Fruit fly (Drosophila melanogaster) whole organism, adult: Measurements from ENCODE around the gene Glys.

Source experiments
- CG11617 ChIP-seq: fragments of 200-800 bp; sonication (Bioruptor generic); optimal IDR thresholded peaks from 2 replicates; lab custom pipeline; 2017; ENCODE audit warnings: mild to moderate bottlenecking, missing biosample characterization, missing genetic modification reagents, missing genetic modification characterization
- CG12768 ChIP-seq: fragments of 200-800 bp; sonication (Bioruptor generic); optimal IDR thresholded peaks from 2 replicates; lab custom pipeline; 2017; ENCODE audit warnings: missing biosample characterization, missing genetic modification characterization, mild to moderate bottlenecking, moderate library complexity, missing genetic modification reagents
- CG14711 ChIP-seq: fragments of 200-800 bp; sonication (Bioruptor generic); optimal IDR thresholded peaks from 2 replicates; lab custom pipeline; 2018; ENCODE audit warnings: missing biosample characterization, mild to moderate bottlenecking, missing genetic modification characterization, moderate library complexity
- CG1620 ChIP-seq: fragments of 200-800 bp; sonication (Bioruptor generic); optimal IDR thresholded peaks from 2 replicates; lab custom pipeline; 2016; ENCODE audit warnings: missing biosample characterization, missing genetic modification characterization
- CG33017 ChIP-seq: fragments of 200-800 bp; sonication (Bioruptor generic); optimal IDR thresholded peaks from 2 replicates; lab custom pipeline; 2018; ENCODE audit warnings: missing biosample characterization, mild to moderate bottlenecking, missing genetic modification characterization, moderate library complexity
- CG5204 ChIP-seq: fragments of 200-800 bp; sonication (Bioruptor generic); optimal IDR thresholded peaks from 2 replicates; lab custom pipeline; 2016; ENCODE audit warnings: missing biosample characterization, missing genetic modification characterization
- CG7045 ChIP-seq: fragments of 200-800 bp; sonication (Bioruptor generic); optimal IDR thresholded peaks from 2 replicates; lab custom pipeline; 2017; ENCODE audit warnings: missing biosample characterization, mild to moderate bottlenecking, missing genetic modification characterization
- CG7101 ChIP-seq: fragments of 200-800 bp; sonication (Bioruptor generic); optimal IDR thresholded peaks from 2 replicates; lab custom pipeline; 2018; ENCODE audit warnings: missing biosample characterization, mild to moderate bottlenecking, missing genetic modification characterization, moderate library complexity
- Clk ChIP-seq: fragments of 200-800 bp; sonication (Bioruptor generic); optimal IDR thresholded peaks from 2 replicates; lab custom pipeline; 2017; ENCODE audit warnings: missing biosample characterization, missing genetic modification characterization
- Crg-1 ChIP-seq: fragments of 200-800 bp; sonication (Bioruptor generic); optimal IDR thresholded peaks from 2 replicates; lab custom pipeline; 2016; ENCODE audit warnings: missing biosample characterization, missing genetic modification characterization
- Hr96 ChIP-seq: fragments of 200-800 bp; sonication (Bioruptor generic); optimal IDR thresholded peaks from 2 replicates; lab custom pipeline; 2016; ENCODE audit warnings: missing biosample characterization, missing genetic modification characterization
- Mnt ChIP-seq: fragments of 200-800 bp; sonication (Bioruptor generic); optimal IDR thresholded peaks from 2 replicates; lab custom pipeline; 2016; ENCODE audit warnings: missing biosample characterization, mild to moderate bottlenecking, missing genetic modification characterization
- bab1 ChIP-seq: fragments of 200-800 bp; sonication (Bioruptor generic); optimal IDR thresholded peaks from 3 replicates; lab custom pipeline; 2019; ENCODE audit warnings: missing biosample characterization, mild to moderate bottlenecking, missing genetic modification characterization, moderate library complexity
- cic ChIP-seq: fragments of 200-800 bp; sonication (Bioruptor generic); optimal IDR thresholded peaks from 2 replicates; lab custom pipeline; 2017; ENCODE audit warnings: missing biosample characterization, mild to moderate bottlenecking, missing genetic modification characterization, moderate library complexity
- cnc ChIP-seq, 2 experiments: fragments of >200 bp; optimal IDR thresholded peaks; 2 replicates each; lab custom pipeline; 2017
- kay ChIP-seq: fragments of 200-800 bp; sonication (Bioruptor generic); peaks from one replicate; lab custom pipeline; 2016; ENCODE audit warnings: missing biosample characterization, missing genetic modification characterization, borderline replicate concordance
- ovo ChIP-seq: fragments of 200-800 bp; sonication (Bioruptor generic); optimal IDR thresholded peaks from 2 replicates; lab custom pipeline; 2016; ENCODE audit warnings: missing biosample characterization, missing genetic modification characterization
- pad ChIP-seq: fragments of 200-800 bp; sonication (Bioruptor generic); optimal IDR thresholded peaks from 3 replicates; lab custom pipeline; 2017; ENCODE audit warnings: missing biosample characterization, missing genetic modification characterization, mild to moderate bottlenecking, moderate library complexity, missing genetic modification reagents
- tj ChIP-seq: fragments of 200-800 bp; sonication (Bioruptor generic); optimal IDR thresholded peaks from 3 replicates; lab custom pipeline; 2017; ENCODE audit warnings: missing biosample characterization, mild to moderate bottlenecking, missing genetic modification characterization, moderate library complexity
- toe ChIP-seq: fragments of 200-800 bp; sonication (Bioruptor generic); optimal IDR thresholded peaks from 2 replicates; lab custom pipeline; 2016; ENCODE audit warnings: missing biosample characterization, missing genetic modification characterization

The Glys gene

dm6 chr3R:15128646-15129429 is 18.5 kb downstream of the Glys start:
- no peak for TF ChIP-seq ovo (GFP tag; lab: Kevin White, UChicago)
- TF ChIP-seq tj, result peak; percentile 83
- no peak for TF ChIP-seq CG12768 (GFP tag; lab: Kevin White, UChicago)
- TF ChIP-seq CG11617 (GFP tag; lab: Kevin White, UChicago), result no peak
- no peak for TF ChIP-seq CG33017 (tag; lab: Kevin White, UChicago)
- TF ChIP-seq Hr96 (GFP tag; lab: Kevin White, UChicago), result no peak
- TF ChIP-seq Clk (GFP tag; lab: Kevin White, UChicago), result no peak

dm6 chr3R:15128060-15128459 is 19.3 kb downstream of the Glys start:
- TF ChIP-seq kay (GFP tag; lab: Kevin White, UChicago) (peak; percentile 62), CG14711 (no peak)

- TF ChIP-seq cic (GFP tag; lab: Kevin White, UChicago), result no peak
- no peak for TF ChIP-seq bab1 (GFP tag; lab: Kevin White, UChicago)
- TF ChIP-seq Crg-1 (GFP tag; lab: Kevin White, UChicago), result no peak
- TF ChIP-seq Clk (GFP tag; lab: Kevin White, UChicago), result no peak
- no peak for TF ChIP-seq toe (GFP tag; lab: Kevin White, UChicago)
- no peak for TF ChIP-seq CG1620
These were observed 21.5 kb downstream of the Glys start for dm6 chr3R:15125796-15126195.

dm6 chr3R:15124559-15124958 is 22.8 kb downstream of the Glys start:
- TF ChIP-seq CG33017 (tag; lab: Kevin White, UChicago) (no peak), CG14711 (no peak), Mnt (GFP tag; lab: Kevin White, UChicago) (no peak), Hr96 (GFP tag; lab: Kevin White, UChicago) (no peak), tj (no peak), bab1 (GFP tag; lab: Kevin White, UChicago) (no peak), CG5204 (GFP tag; lab: Kevin White, UChicago) (no peak)

- TF ChIP-seq bab1 (GFP tag; lab: Kevin White, UChicago), result no peak
- no peak for TF ChIP-seq kay (GFP tag; lab: Kevin White, UChicago)
- no peak for TF ChIP-seq cnc (optimal IDR thresholded peaks at IDR 0.05; lab: Kevin White, UChicago)
- TF ChIP-seq CG12768 (GFP tag; lab: Kevin White, UChicago), result no peak
- TF ChIP-seq CG7045, result no peak
- no peak for TF ChIP-seq CG33017 (tag; lab: Kevin White, UChicago)
These were observed 24.2 kb downstream of the Glys start for dm6 chr3R:15123036-15123715.

dm6 chr3R:15121599-15122394 is 25.5 kb downstream of the Glys start:
- TF ChIP-seq ovo (GFP tag; lab: Kevin White, UChicago) (no peak), CG5204 (GFP tag; lab: Kevin White, UChicago) (no peak), CG7101 (tag; lab: Kevin White, UChicago) (no peak), bab1 (GFP tag; lab: Kevin White, UChicago) (no peak), CG1620 (no peak), CG7045 (no peak), pad (GFP tag; lab: Kevin White, UChicago) (no peak), toe (GFP tag; lab: Kevin White, UChicago) (no peak), tj (no peak), Hr96 (GFP tag; lab: Kevin White, UChicago) (no peak), Mnt (GFP tag; lab: Kevin White, UChicago) (no peak), cnc (optimal IDR thresholded peaks at IDR 0.05; lab: Kevin White, UChicago) (no peak), Clk (GFP tag; lab: Kevin White, UChicago) (no peak), CG12768 (GFP tag; lab: Kevin White, UChicago) (no peak), cic (GFP tag; lab: Kevin White, UChicago) (no peak), Crg-1 (GFP tag; lab: Kevin White, UChicago) (no peak)

- TF ChIP-seq CG1620, result no peak
- no peak for TF ChIP-seq bab1 (GFP tag; lab: Kevin White, UChicago)
- no peak for TF ChIP-seq Hr96 (GFP tag; lab: Kevin White, UChicago)
- no peak for TF ChIP-seq cic (GFP tag; lab: Kevin White, UChicago)
- no peak for TF ChIP-seq CG11617 (GFP tag; lab: Kevin White, UChicago)
- no peak for TF ChIP-seq kay (GFP tag; lab: Kevin White, UChicago)
- no peak for TF ChIP-seq CG33017 (tag; lab: Kevin White, UChicago)
- TF ChIP-seq cnc (optimal IDR thresholded peaks at IDR 0.05; lab: Kevin White, UChicago), result no peak
- TF ChIP-seq CG7101 (tag; lab: Kevin White, UChicago), result no peak
- TF ChIP-seq CG14711, result no peak
- no peak for TF ChIP-seq ovo (GFP tag; lab: Kevin White, UChicago)
- TF ChIP-seq tj, result no peak
These were observed 27.6 kb downstream of the Glys start for dm6 chr3R:15119730-15120129.
